Fruit fly (Drosophila melanogaster) Kc167 (cell line): ENCODE measurements around the gene Tsp.

ENCODE experiments used
- Sin3A ChIP-seq: fragments of >200 bp; optimal IDR thresholded peaks from 2 replicates; lab custom pipeline; 2018; ENCODE audit warnings: missing external identifiers
- h ChIP-seq: fragments of >200 bp; optimal IDR thresholded peaks from 3 replicates; lab custom pipeline; 2018; ENCODE audit warnings: missing external identifiers
- insv ChIP-seq: fragments of >200 bp; optimal IDR thresholded peaks from 3 replicates; lab custom pipeline; 2018; ENCODE audit warnings: missing external identifiers
- psq ChIP-seq: fragments of >200 bp; optimal IDR thresholded peaks from 2 replicates; lab custom pipeline; 2017; ENCODE audit warnings: missing external identifiers

- TF ChIP-seq psq (lab: Kevin White, UChicago) (no peak), insv (lab: Kevin White, UChicago) (no peak), Sin3A (no peak), h (lab: Kevin White, UChicago) (no peak)
These were observed 65.6 kb downstream of the Tsp start for dm6 chr2L:6643218-6643756.
